Worm (Caenorhabditis elegans) whole organism, early embryonic: ENCODE results near the gene T13H5.8.

ENCODE experiments used
- B0310.2 ChIP-seq: sonication (generic microtip); optimal IDR thresholded peaks from 2 replicates; lab custom pipeline; 2016; ENCODE audit warnings: mild to moderate bottlenecking, missing genetic modification characterization, missing compliant biosample characterization
- F13C5.2 ChIP-seq: sonication (generic microtip); optimal IDR thresholded peaks from 2 replicates; lab custom pipeline; 2017; ENCODE audit warnings: mild to moderate bottlenecking, missing genetic modification characterization, inconsistent platforms, missing compliant biosample characterization
- aly-1 ChIP-seq: sonication (generic microtip); optimal IDR thresholded peaks from 2 replicates; lab custom pipeline; 2016; ENCODE audit warnings: missing genetic modification characterization, missing compliant biosample characterization
- ama-1 ChIP-seq: fragments of 150-350 bp; optimal IDR thresholded peaks from 2 replicates; lab custom pipeline; 2014
- ceh-13 ChIP-seq: fragments of 200-800 bp; sonication (Bioruptor generic); optimal IDR thresholded peaks from 2 replicates; lab custom pipeline; 2018; ENCODE audit warnings: mild to moderate bottlenecking, missing genetic modification characterization, missing compliant biosample characterization
- ceh-36 ChIP-seq: sonication (generic microtip); optimal IDR thresholded peaks from 2 replicates; lab custom pipeline; 2016; ENCODE audit warnings: missing genetic modification characterization, inconsistent platforms, missing compliant biosample characterization
- ets-7 ChIP-seq: sonication (generic microtip); optimal IDR thresholded peaks from 2 replicates; lab custom pipeline; 2016; ENCODE audit warnings: missing genotype, missing genetic modification characterization, missing compliant biosample characterization
- flt-1 ChIP-seq: fragments of 200-800 bp; sonication (Bioruptor generic); IDR thresholded peaks from 2 replicates; pipeline ENCODE4 v1.3.6; 2022; ENCODE audit warnings: missing genetic modification characterization, missing compliant biosample characterization
- hmbx-1 ChIP-seq: sonication (generic microtip); optimal IDR thresholded peaks from 2 replicates; lab custom pipeline; 2016; ENCODE audit warnings: mild to moderate bottlenecking, missing genetic modification characterization, missing compliant biosample characterization
- hmg-4 ChIP-seq: fragments of 200-800 bp; sonication (Bioruptor generic); optimal IDR thresholded peaks from 2 replicates; lab custom pipeline; 2018; ENCODE audit warnings: mild to moderate bottlenecking, missing genetic modification characterization, missing compliant biosample characterization
- hnd-1 ChIP-seq: sonication (generic microtip); optimal IDR thresholded peaks from 2 replicates; lab custom pipeline; 2016; ENCODE audit warnings: missing genetic modification characterization, missing compliant biosample characterization
- pes-1 ChIP-seq: fragments of 200-800 bp; sonication (Bioruptor generic); IDR thresholded peaks from 2 replicates; pipeline ENCODE4 v1.3.6; 2022; ENCODE audit warnings: missing genetic modification reagents, missing genetic modification characterization, missing compliant biosample characterization
- scrt-1 ChIP-seq: fragments of 200-800 bp; sonication (Bioruptor generic); IDR thresholded peaks from 2 replicates; pipeline ENCODE4 v1.3.6; 2022; ENCODE audit warnings: missing genetic modification characterization, missing compliant biosample characterization
- sea-1 ChIP-seq: fragments of 200-800 bp; sonication (Bioruptor generic); conservative IDR thresholded peaks from 2 replicates; pipeline ENCODE4 v1.3.6; 2022; ENCODE audit warnings: missing genetic modification characterization, missing compliant biosample characterization
- tbx-11 ChIP-seq: fragments of 200-800 bp; sonication (Bioruptor generic); IDR thresholded peaks from 2 replicates; pipeline ENCODE4 v1.3.6; 2022; ENCODE audit warnings: missing genetic modification characterization, missing compliant biosample characterization
- tbx-37 ChIP-seq: fragments of 200-800 bp; sonication (Bioruptor generic); conservative IDR thresholded peaks from 2 replicates; pipeline ENCODE4 v1.3.6; 2022; ENCODE audit warnings: missing genetic modification reagents, missing genetic modification characterization, missing compliant biosample characterization
- tra-4 ChIP-seq: sonication (generic microtip); optimal IDR thresholded peaks from 2 replicates; lab custom pipeline; 2017; ENCODE audit warnings: missing genetic modification characterization, missing compliant biosample characterization

The T13H5.8 gene

ce11 chrII:8498173-8498572 is 20.1 kb upstream of the T13H5.8 start:
- TF ChIP-seq aly-1 (tag; lab: Kevin White, UChicago) (no peak), F13C5.2 (tag; lab: Kevin White, UChicago) (no peak), ceh-13 (GFP tag; lab: Kevin White, UChicago) (no peak), tra-4 (tag; lab: Kevin White, UChicago) (no peak), tbx-11 (GFP tag; lab: Robert Waterston, UW) (no peak), flt-1 (no peak), sea-1 (GFP tag; lab: Robert Waterston, UW) (no peak), scrt-1 (no peak)

- TF ChIP-seq scrt-1 (no peak), tbx-37 (GFP tag; lab: Robert Waterston, UW) (no peak), pes-1 (GFP tag; lab: Robert Waterston, UW) (no peak), ceh-13 (GFP tag; lab: Kevin White, UChicago) (no peak), ets-7 (no peak), F13C5.2 (tag; lab: Kevin White, UChicago) (no peak), flt-1 (no peak), hmg-4 (GFP tag; lab: Kevin White, UChicago) (no peak), hmbx-1 (tag; lab: Kevin White, UChicago) (no peak), aly-1 (tag; lab: Kevin White, UChicago) (no peak), ama-1 (no peak), B0310.2 (tag; lab: Kevin White, UChicago) (no peak), hnd-1 (no peak), tra-4 (tag; lab: Kevin White, UChicago) (no peak)
Observed at ce11 chrII:8499021-8499420, 19.3 kb upstream of the T13H5.8 start.

ce11 chrII:8504074-8504724 is 14.1 kb upstream of the T13H5.8 start:
- TF ChIP-seq tbx-11 (GFP tag; lab: Robert Waterston, UW) (no peak), ets-7 (no peak), ceh-13 (GFP tag; lab: Kevin White, UChicago) (no peak), B0310.2 (tag; lab: Kevin White, UChicago) (no peak), sea-1 (GFP tag; lab: Robert Waterston, UW) (no peak), aly-1 (tag; lab: Kevin White, UChicago) (no peak), scrt-1 (no peak), hnd-1 (no peak), hmg-4 (GFP tag; lab: Kevin White, UChicago) (no peak), F13C5.2 (tag; lab: Kevin White, UChicago) (no peak), tbx-37 (GFP tag; lab: Robert Waterston, UW) (no peak), tra-4 (tag; lab: Kevin White, UChicago) (no peak), hmbx-1 (tag; lab: Kevin White, UChicago) (no peak), flt-1 (no peak), ama-1 (no peak)

ce11 chrII:8506759-8507158 is 11.6 kb upstream of the T13H5.8 start:
- TF ChIP-seq aly-1 (tag; lab: Kevin White, UChicago) = no peak
- TF ChIP-seq F13C5.2 (tag; lab: Kevin White, UChicago) = no peak
- TF ChIP-seq hmbx-1 (tag; lab: Kevin White, UChicago) = no peak

ce11 chrII:8508956-8509355 is 9.4 kb upstream of the T13H5.8 start, which contains the start of gene T13H5.1:
Gene T13H5.1 (minus strand): TSS chrII:8509056.
- no peak for TF ChIP-seq ceh-13 (GFP tag; lab: Kevin White, UChicago)
- TF ChIP-seq aly-1 (tag; lab: Kevin White, UChicago) = no peak
- TF ChIP-seq ama-1 = no peak
- no peak for TF ChIP-seq pes-1 (GFP tag; lab: Robert Waterston, UW)
- no peak for TF ChIP-seq tbx-37 (GFP tag; lab: Robert Waterston, UW)
- TF ChIP-seq ets-7 = no peak

- TF ChIP-seq ceh-36 (tag; lab: Kevin White, UChicago) (no peak), B0310.2 (tag; lab: Kevin White, UChicago) (no peak), scrt-1 (no peak), flt-1 (no peak), tbx-37 (GFP tag; lab: Robert Waterston, UW) (no peak), tbx-11 (GFP tag; lab: Robert Waterston, UW) (no peak), pes-1 (GFP tag; lab: Robert Waterston, UW) (no peak), hmbx-1 (tag; lab: Kevin White, UChicago) (no peak), ets-7 (no peak), tra-4 (tag; lab: Kevin White, UChicago) (no peak), aly-1 (tag; lab: Kevin White, UChicago) (no peak), F13C5.2 (tag; lab: Kevin White, UChicago) (no peak), hnd-1 (no peak), sea-1 (GFP tag; lab: Robert Waterston, UW) (no peak), hmg-4 (GFP tag; lab: Kevin White, UChicago) (no peak), ama-1 (no peak)
Observed at ce11 chrII:8514729-8515128, 3.6 kb upstream of the T13H5.8 start, which contains the start of gene ctg-2. Gene ctg-2 (plus strand): TSS chrII:8515054.

ce11 chrII:8515521-8515920 is 2.8 kb upstream of the T13H5.8 start:
- TF ChIP-seq scrt-1 = no peak
- TF ChIP-seq hnd-1 = no peak
- TF ChIP-seq ceh-36 (tag; lab: Kevin White, UChicago) = no peak
- TF ChIP-seq aly-1 (tag; lab: Kevin White, UChicago) = no peak
- no peak for TF ChIP-seq ets-7
- no peak for TF ChIP-seq tbx-11 (GFP tag; lab: Robert Waterston, UW)
- no peak for TF ChIP-seq ceh-13 (GFP tag; lab: Kevin White, UChicago)
- TF ChIP-seq tbx-37 (GFP tag; lab: Robert Waterston, UW) = no peak
- TF ChIP-seq tra-4 (tag; lab: Kevin White, UChicago) = no peak
- no peak for TF ChIP-seq F13C5.2 (tag; lab: Kevin White, UChicago)
- TF ChIP-seq flt-1 = no peak
- no peak for TF ChIP-seq hmg-4 (GFP tag; lab: Kevin White, UChicago)
- no peak for TF ChIP-seq pes-1 (GFP tag; lab: Robert Waterston, UW)
- TF ChIP-seq sea-1 (GFP tag; lab: Robert Waterston, UW) = no peak
- TF ChIP-seq B0310.2 (tag; lab: Kevin White, UChicago) = no peak
- TF ChIP-seq hmbx-1 (tag; lab: Kevin White, UChicago) = no peak
- no peak for TF ChIP-seq ama-1
